Fruit fly (Drosophila melanogaster): ENCODE data around the gene corto.

DNA sequence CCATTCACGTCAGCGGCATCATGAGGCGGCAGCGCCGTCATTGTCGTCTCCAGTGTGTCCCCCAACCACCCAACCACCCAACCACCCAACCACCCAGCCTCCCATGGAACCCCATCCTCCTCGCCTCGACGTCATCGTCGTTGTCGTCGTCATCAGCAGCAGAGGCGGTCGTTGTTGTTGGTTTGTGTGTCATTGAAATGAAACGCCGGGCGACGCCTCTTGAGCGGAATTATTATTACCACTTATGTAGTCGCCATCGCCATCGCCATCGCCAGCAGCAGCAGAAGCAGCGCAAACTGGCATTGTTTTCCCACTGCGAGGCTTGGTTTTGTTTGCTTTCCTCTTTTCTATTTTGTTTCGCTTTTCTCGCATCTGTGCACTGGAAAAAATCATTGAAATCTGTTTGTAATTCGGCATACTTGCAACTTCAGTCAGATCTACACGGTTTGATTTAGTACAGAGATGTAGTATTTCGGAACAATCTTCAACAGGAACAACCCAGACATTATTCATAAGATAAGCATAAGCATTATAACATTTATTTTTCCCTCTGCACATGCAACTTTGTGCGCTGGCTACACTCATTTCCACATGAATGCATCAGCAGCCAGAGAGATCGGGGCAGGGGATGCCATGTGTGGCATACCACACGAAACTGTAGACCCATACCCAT, 26.1 kb upstream of the corto start:
- TF ChIP-seq CG7101 (tag; optimal IDR thresholded peaks at IDR 0.05) (peak; percentile 69), ovo (GFP tag; optimal IDR thresholded peaks at IDR 0.05) (no peak)
